Fruit fly (Drosophila melanogaster): ENCODE results near the gene CG11841.

Gene CG11841

DNA sequence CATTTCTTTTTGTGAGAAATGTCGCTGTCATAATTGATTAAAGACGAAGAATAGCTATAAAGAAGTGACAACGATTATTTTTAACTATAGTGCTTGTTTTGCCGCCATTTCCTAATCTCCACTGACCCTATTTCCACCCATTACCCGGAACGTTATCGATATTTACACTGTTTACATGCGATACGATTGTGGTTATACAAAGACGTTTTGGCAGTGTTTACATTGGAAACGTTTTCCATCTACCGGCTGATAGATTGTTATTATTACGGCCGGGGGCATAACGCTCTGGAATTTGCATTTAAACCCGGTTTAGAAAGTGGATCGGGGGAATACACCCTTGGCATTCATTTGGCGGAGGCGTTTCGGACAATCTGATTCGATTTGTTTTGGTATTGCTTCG is 15.4 kb downstream of the CG11841 start (continued):
- TF ChIP-seq mirr (GFP tag; optimal IDR thresholded peaks at IDR 0.05) (peak; percentile 39), Gug (GFP tag; IDR thresholded peaks at IDR 0.05) (no peak), gem (tag; optimal IDR thresholded peaks at IDR 0.05) (no peak), CG34376 (GFP tag; optimal IDR thresholded peaks at IDR 0.05) (peak; percentile 4), CG13775 (GFP tag; optimal IDR thresholded peaks at IDR 0.05) (no peak), so (GFP tag; IDR thresholded peaks at IDR 0.05) (peak; percentile 47; the same call in 1 of the 3 replicates), Doc2 (GFP tag; IDR thresholded peaks at IDR 0.05) (no peak), CrebB (tag; optimal IDR thresholded peaks at IDR 0.05) (no peak), pita (GFP tag; optimal IDR thresholded peaks at IDR 0.05) (no peak), CG15479 (GFP tag; optimal IDR thresholded peaks at IDR 0.05) (peak; percentile 12), wor (GFP tag; IDR thresholded peaks at IDR 0.05) (no peak), Asciz (GFP tag; optimal IDR thresholded peaks at IDR 0.05) (peak; percentile 24), Hmx (GFP tag; optimal IDR thresholded peaks at IDR 0.05) (no peak), ATbp (GFP tag; optimal IDR thresholded peaks at IDR 0.05) (peak; percentile 58), Jarid2 (GFP tag; optimal IDR thresholded peaks at IDR 0.05) (no peak), CkIIα-i1 (GFP tag; IDR thresholded peaks at IDR 0.05) (no peak), Mrtf (GFP tag; IDR thresholded peaks at IDR 0.05) (no peak), Med (GFP tag) (peak; percentile 81), MTF-1 (GFP tag; optimal IDR thresholded peaks at IDR 0.05; ENCODE audit: borderline replicate concordance) (peak; percentile 22), CG12299 (tag; optimal IDR thresholded peaks at IDR 0.05) (no peak), Dp (GFP tag; optimal IDR thresholded peaks at IDR 0.05) (no peak), Nf-YB (GFP tag; optimal IDR thresholded peaks at IDR 0.05) (no peak), CG12071 (GFP tag; optimal IDR thresholded peaks at IDR 0.05) (peak; percentile 47), CG2889 (GFP tag; IDR thresholded peaks at IDR 0.05) (no peak), kni (GFP tag; optimal IDR thresholded peaks at IDR 0.05) (no peak), gcm2 (GFP tag; optimal IDR thresholded peaks at IDR 0.05) (no peak), BtbVII (GFP tag; optimal IDR thresholded peaks at IDR 0.05) (peak; percentile 22), disco-r (GFP tag; optimal IDR thresholded peaks at IDR 0.05) (no peak), amos (GFP tag; IDR thresholded peaks at IDR 0.05; ENCODE audit: partially characterized antibody) (no peak), CG15601 (tag; optimal IDR thresholded peaks at IDR 0.05) (peak; percentile 13), CG42726 (GFP tag; IDR thresholded peaks at IDR 0.05; ENCODE audit: partially characterized antibody) (no peak), CG17802 (tag; optimal IDR thresholded peaks at IDR 0.05) (no peak), CG33557 (GFP tag; optimal IDR thresholded peaks at IDR 0.05) (no peak), az2 (GFP tag; optimal IDR thresholded peaks at IDR 0.05) (no peak), CG6689 (GFP tag; IDR thresholded peaks at IDR 0.05) (no peak), NK7.1 (GFP tag; optimal IDR thresholded peaks at IDR 0.05) (no peak), Elba2 (GFP tag; optimal IDR thresholded peaks at IDR 0.05) (no peak), H2.0 (GFP tag; IDR thresholded peaks at IDR 0.05) (no peak), CG1233 (GFP tag; optimal IDR thresholded peaks at IDR 0.05) (peak; percentile 27), Xrp1 (GFP tag; IDR thresholded peaks at IDR 0.05) (0 out of 2 replicates have a peak, but pooled peaks have one; percentile 8), insv (GFP tag; optimal IDR thresholded peaks at IDR 0.05) (peak in 1 of 2 experiments; percentile 2), Oli (tag; optimal IDR thresholded peaks at IDR 0.05) (no peak), CG6254 (GFP tag; optimal IDR thresholded peaks at IDR 0.05) (no peak), CG14710 (tag; optimal IDR thresholded peaks at IDR 0.05) (no peak), twi (tag; optimal IDR thresholded peaks at IDR 0.05) (no peak), gce (GFP tag; IDR thresholded peaks at IDR 0.05) (0 out of 3 replicates have a peak, but pooled peaks have one; percentile 23), PHDP (tag; optimal IDR thresholded peaks at IDR 0.05) (no peak), repo (GFP tag; optimal IDR thresholded peaks at IDR 0.05) (no peak), nau (GFP tag; optimal IDR thresholded peaks at IDR 0.05) (no peak), CG10959 (GFP tag; IDR thresholded peaks at IDR 0.05) (no peak), BEAF-32 (GFP tag; optimal IDR thresholded peaks at IDR 0.05) (peak; percentile 10)
